Fruit fly (Drosophila melanogaster) whole organism, embryonic: ENCODE data around the gene RabX4.

Source experiments
- Bgb ChIP-seq: fragments of 200-800 bp; sonication (Bioruptor generic); IDR thresholded peaks from 2 replicates; pipeline ENCODE4 v1.3.6; 2022; ENCODE audit warnings: missing biosample characterization, missing genetic modification characterization; ENCODE audit not compliant: partially characterized antibody
- BtbVII ChIP-seq: fragments of 200-800 bp; sonication (Bioruptor generic); optimal IDR thresholded peaks from 3 replicates; lab custom pipeline; 2017; ENCODE audit warnings: missing biosample characterization, mild to moderate bottlenecking, missing genetic modification characterization
- CG10274 ChIP-seq: fragments of 200-800 bp; sonication (Bioruptor generic); optimal IDR thresholded peaks from 3 replicates; lab custom pipeline; 2017; ENCODE audit warnings: missing biosample characterization, mild to moderate bottlenecking, missing genetic modification characterization
- CG10431 ChIP-seq: fragments of 200-800 bp; sonication (Bioruptor generic); optimal IDR thresholded peaks from 3 replicates; lab custom pipeline; 2018; ENCODE audit warnings: missing biosample characterization, mild to moderate bottlenecking, missing genetic modification characterization
- CG11456 ChIP-seq: fragments of 200-800 bp; sonication (Bioruptor generic); IDR thresholded peaks from 3 replicates; pipeline ENCODE4 v1.3.6; 2022; ENCODE audit warnings: missing biosample characterization, missing genetic modification characterization
- CG14014 ChIP-seq: fragments of 200-800 bp; sonication (Bioruptor generic); IDR thresholded peaks from 2 replicates; pipeline ENCODE4 v1.3.6; 2022; ENCODE audit warnings: missing biosample characterization, missing genetic modification characterization
- CG15011 ChIP-seq: fragments of 200-800 bp; sonication (Bioruptor generic); optimal IDR thresholded peaks from 3 replicates; lab custom pipeline; 2018; ENCODE audit warnings: missing biosample characterization, mild to moderate bottlenecking, missing genetic modification characterization
- CG2129 ChIP-seq: fragments of 200-800 bp; sonication (Bioruptor generic); IDR thresholded peaks from 2 replicates; pipeline ENCODE4 v1.3.6; 2022; ENCODE audit warnings: missing biosample characterization, missing genetic modification characterization; ENCODE audit not compliant: partially characterized antibody
- CG2875 ChIP-seq: fragments of 200-800 bp; sonication (Bioruptor generic); optimal IDR thresholded peaks from 2 replicates; lab custom pipeline; 2017; ENCODE audit warnings: missing biosample characterization, mild to moderate bottlenecking, missing genetic modification characterization, missing genetic modification reagents
- CG3065 ChIP-seq: fragments of 200-800 bp; sonication (Bioruptor generic); optimal IDR thresholded peaks from 2 replicates; lab custom pipeline; 2016; ENCODE audit warnings: missing biosample characterization, missing genetic modification characterization
- CG32772 ChIP-seq: fragments of 200-800 bp; sonication (Bioruptor generic); IDR thresholded peaks from 2 replicates; pipeline ENCODE4 v1.3.6; 2022; ENCODE audit warnings: missing biosample characterization, missing genetic modification characterization
- CG3281 ChIP-seq: fragments of 200-800 bp; sonication (Bioruptor generic); optimal IDR thresholded peaks from 3 replicates; lab custom pipeline; 2017; ENCODE audit warnings: missing biosample characterization, mild to moderate bottlenecking, missing genetic modification characterization
- CG4707 ChIP-seq: fragments of 200-800 bp; sonication (Bioruptor generic); optimal IDR thresholded peaks from 2 replicates; lab custom pipeline; 2018; ENCODE audit warnings: missing biosample characterization, mild to moderate bottlenecking, missing genetic modification characterization, moderate library complexity
- CG5180 ChIP-seq: fragments of 200-800 bp; sonication (Bioruptor generic); optimal IDR thresholded peaks from 3 replicates; lab custom pipeline; 2017; ENCODE audit warnings: missing biosample characterization, missing genetic modification characterization, mild to moderate bottlenecking, moderate library complexity, missing genetic modification reagents
- CG6654 ChIP-seq: fragments of 200-800 bp; sonication (Bioruptor generic); optimal IDR thresholded peaks from 2 replicates; lab custom pipeline; 2017; ENCODE audit warnings: missing biosample characterization, mild to moderate bottlenecking, missing genetic modification characterization
- CG6791 ChIP-seq: fragments of 200-800 bp; sonication (Bioruptor generic); IDR thresholded peaks from 3 replicates; pipeline ENCODE4 v1.3.6; 2022; ENCODE audit warnings: missing biosample characterization, missing genetic modification characterization; ENCODE audit not compliant: partially characterized antibody
- CG6854 ChIP-seq: fragments of 200-800 bp; sonication (Bioruptor generic); optimal IDR thresholded peaks from 3 replicates; lab custom pipeline; 2017; ENCODE audit warnings: missing biosample characterization, mild to moderate bottlenecking, missing genetic modification characterization
- CG7839 ChIP-seq: fragments of 200-800 bp; sonication (Bioruptor generic); optimal IDR thresholded peaks from 3 replicates; lab custom pipeline; 2018; ENCODE audit warnings: missing biosample characterization, mild to moderate bottlenecking, missing genetic modification characterization, moderate library complexity
- CG8765 ChIP-seq: fragments of 200-800 bp; sonication (Bioruptor generic); IDR thresholded peaks from 2 replicates; pipeline ENCODE4 v1.3.6; 2022; ENCODE audit warnings: missing biosample characterization, missing genetic modification characterization
- CHES-1-like ChIP-seq: fragments of 200-800 bp; sonication (Bioruptor generic); optimal IDR thresholded peaks from 2 replicates; lab custom pipeline; 2016; ENCODE audit warnings: missing biosample characterization, missing genetic modification characterization
- Gug ChIP-seq: fragments of 200-800 bp; sonication (Bioruptor generic); IDR thresholded peaks from 4 replicates; pipeline ENCODE4 v1.3.6; 2022; ENCODE audit warnings: missing biosample characterization, missing genetic modification characterization
- HmgD ChIP-seq: fragments of 200-800 bp; sonication (Bioruptor generic); optimal IDR thresholded peaks from 3 replicates; lab custom pipeline; 2016; ENCODE audit warnings: missing biosample characterization, missing genetic modification characterization
- Hr3 ChIP-seq: fragments of 200-800 bp; sonication (Bioruptor generic); optimal IDR thresholded peaks from 3 replicates; lab custom pipeline; 2016; ENCODE audit warnings: missing biosample characterization, missing genetic modification characterization
- Hr78 ChIP-seq, 2 experiments: fragments of 200-800 bp in 1 of 2; fragments of >200 bp in 1 of 2; sonication (Bioruptor generic) in 1 of 2; optimal IDR thresholded peaks; 2 replicates each; lab custom pipeline; 2017 to 2019; ENCODE audit warnings: missing biosample characterization in 2 of 2, missing genetic modification characterization in 2 of 2, mild to moderate bottlenecking in 1 of 2, moderate library complexity in 1 of 2
- Spps ChIP-seq: fragments of 200-800 bp; sonication (Bioruptor generic); optimal IDR thresholded peaks from 2 replicates; lab custom pipeline; 2018; ENCODE audit warnings: missing biosample characterization, mild to moderate bottlenecking, missing genetic modification characterization
- abd-A ChIP-seq: fragments of 200-800 bp; sonication (Bioruptor generic); optimal IDR thresholded peaks from 3 replicates; lab custom pipeline; 2019; ENCODE audit warnings: missing biosample characterization, mild to moderate bottlenecking, missing genetic modification characterization, moderate library complexity
- ac ChIP-seq: fragments of 200-800 bp; sonication (Bioruptor generic); optimal IDR thresholded peaks from 3 replicates; lab custom pipeline; 2017; ENCODE audit warnings: missing biosample characterization, mild to moderate bottlenecking, missing genetic modification characterization
- ash1 ChIP-seq: fragments of 200-800 bp; sonication (Bioruptor generic); optimal IDR thresholded peaks from 2 replicates; lab custom pipeline; 2018; ENCODE audit warnings: missing biosample characterization, mild to moderate bottlenecking, missing genetic modification characterization
- bab2 ChIP-seq: fragments of 200-800 bp; sonication (Bioruptor generic); optimal IDR thresholded peaks from 2 replicates; lab custom pipeline; 2016; ENCODE audit warnings: missing biosample characterization, missing genetic modification characterization
- caup ChIP-seq: fragments of 200-800 bp; sonication (Bioruptor generic); optimal IDR thresholded peaks from 3 replicates; lab custom pipeline; 2017; ENCODE audit warnings: missing biosample characterization, mild to moderate bottlenecking, missing genetic modification characterization, moderate library complexity; ENCODE audit not compliant: severe bottlenecking
- dimm ChIP-seq: fragments of 200-800 bp; sonication (Bioruptor generic); IDR thresholded peaks from 2 replicates; pipeline ENCODE4 v1.3.6; 2022; ENCODE audit warnings: missing biosample characterization, missing genetic modification characterization
- disco-r ChIP-seq: fragments of 200-800 bp; sonication (Bioruptor generic); optimal IDR thresholded peaks from 2 replicates; lab custom pipeline; 2016; ENCODE audit warnings: missing biosample characterization, missing genetic modification characterization
- en ChIP-seq: fragments of 200-800 bp; sonication (Bioruptor generic); optimal IDR thresholded peaks from 2 replicates; lab custom pipeline; 2016; ENCODE audit warnings: missing biosample characterization, missing genetic modification characterization
- esg ChIP-seq: fragments of 200-800 bp; sonication (Bioruptor generic); conservative IDR thresholded peaks from 2 replicates; pipeline ENCODE4 v1.3.6; 2022; ENCODE audit warnings: missing biosample characterization, missing genetic modification characterization
- gce ChIP-seq: fragments of 200-800 bp; sonication (Bioruptor generic); IDR thresholded peaks from 3 replicates; pipeline ENCODE4 v1.3.6; 2022; ENCODE audit warnings: missing biosample characterization, missing genetic modification characterization
- grn ChIP-seq: fragments of 200-800 bp; sonication (Bioruptor generic); optimal IDR thresholded peaks from 3 replicates; lab custom pipeline; 2017; ENCODE audit warnings: missing biosample characterization, missing genetic modification characterization
- lilli ChIP-seq: fragments of 200-800 bp; sonication (Bioruptor generic); optimal IDR thresholded peaks from 3 replicates; lab custom pipeline; 2016; ENCODE audit warnings: missing biosample characterization, missing genetic modification characterization
- luna ChIP-seq: fragments of 200-800 bp; sonication (Bioruptor generic); optimal IDR thresholded peaks from 2 replicates; lab custom pipeline; 2016; ENCODE audit warnings: missing biosample characterization, missing genetic modification characterization
- p53 ChIP-seq: fragments of 200-800 bp; sonication (Bioruptor generic); optimal IDR thresholded peaks from 2 replicates; lab custom pipeline; 2016; ENCODE audit warnings: missing biosample characterization, missing genetic modification characterization
- peb ChIP-seq: fragments of 200-800 bp; sonication (Bioruptor generic); IDR thresholded peaks from 2 replicates; pipeline ENCODE4 v1.3.6; 2022; ENCODE audit warnings: missing biosample characterization, missing genetic modification characterization
- pzg ChIP-seq: fragments of 200-800 bp; sonication (Bioruptor generic); optimal IDR thresholded peaks from 3 replicates; lab custom pipeline; 2018; ENCODE audit warnings: missing biosample characterization, mild to moderate bottlenecking, missing genetic modification characterization, moderate library complexity
- ranshi ChIP-seq: fragments of 200-800 bp; sonication (Bioruptor generic); IDR thresholded peaks from 2 replicates; pipeline ENCODE4 v1.3.6; 2022; ENCODE audit warnings: missing biosample characterization, missing genetic modification characterization
- repo ChIP-seq: fragments of 200-800 bp; sonication (Bioruptor generic); optimal IDR thresholded peaks from 2 replicates; lab custom pipeline; 2016; ENCODE audit warnings: missing biosample characterization, missing genetic modification characterization
- ro ChIP-seq: fragments of 200-800 bp; sonication (Bioruptor generic); IDR thresholded peaks from 2 replicates; pipeline ENCODE4 v1.3.6; 2022; ENCODE audit warnings: missing biosample characterization, missing genetic modification characterization
- run ChIP-seq: fragments of 200-800 bp; sonication (Bioruptor generic); optimal IDR thresholded peaks from 3 replicates; lab custom pipeline; 2018; ENCODE audit warnings: missing biosample characterization, mild to moderate bottlenecking, missing genetic modification characterization
- sens ChIP-seq: fragments of 200-800 bp; sonication (Bioruptor generic); peaks from one replicate; lab custom pipeline; 2016; ENCODE audit warnings: missing biosample characterization, missing genetic modification characterization
- slp2 ChIP-seq: fragments of 200-800 bp; sonication (Bioruptor generic); optimal IDR thresholded peaks from 2 replicates; lab custom pipeline; 2016; ENCODE audit warnings: missing biosample characterization, missing genetic modification characterization
- tgo ChIP-seq: fragments of 200-800 bp; sonication (Bioruptor generic); IDR thresholded peaks from 3 replicates; pipeline ENCODE4 v1.3.6; 2022; ENCODE audit warnings: missing biosample characterization, missing genetic modification characterization
- tna ChIP-seq: fragments of 200-800 bp; sonication (Bioruptor generic); IDR thresholded peaks from 2 replicates; pipeline ENCODE4 v1.3.6; 2022; ENCODE audit warnings: missing biosample characterization, missing genetic modification characterization; ENCODE audit not compliant: partially characterized antibody

Gene RabX4

dm6 chr3R:24850420-24850819 lies 22.2 kb upstream of the RabX4 start, which contains the start of gene CG7006 (continued):
- peak; percentile 67 for TF ChIP-seq CG14014
- TF ChIP-seq tgo (GFP tag; lab: Robert Waterston, UW): no peak
- no peak for TF ChIP-seq Hr78 (GFP tag; optimal IDR thresholded peaks at IDR 0.05; lab: Kevin White, UChicago)
- TF ChIP-seq CG11456: peak; percentile 85
- TF ChIP-seq repo (GFP tag; lab: Kevin White, UChicago): peak; percentile 58
- peak; percentile 60 for TF ChIP-seq slp2 (GFP tag; lab: Kevin White, UChicago)
- TF ChIP-seq disco-r (GFP tag; lab: Kevin White, UChicago): peak; percentile 34
- TF ChIP-seq CG7839 (tag; lab: Kevin White, UChicago): no peak
- peak; percentile 76 for TF ChIP-seq HmgD (GFP tag; lab: Kevin White, UChicago)
- TF ChIP-seq CG6791 (GFP tag; lab: Robert Waterston, UW): peak; percentile 88
- no peak for TF ChIP-seq CG4707 (GFP tag; lab: Kevin White, UChicago)
- peak; percentile 62 for TF ChIP-seq Hr3 (GFP tag; lab: Kevin White, UChicago)
- no peak for TF ChIP-seq CG6654 (GFP tag; lab: Kevin White, UChicago)
- no peak for TF ChIP-seq esg (GFP tag; lab: Robert Waterston, UW)
- no peak for TF ChIP-seq BtbVII (GFP tag; lab: Kevin White, UChicago)
- no peak for TF ChIP-seq run (tag; lab: Kevin White, UChicago)
- 0 out of 2 replicates have a peak, but pooled peaks have one; percentile 16 for TF ChIP-seq CG2129 (GFP tag; lab: Robert Waterston, UW)
- TF ChIP-seq pzg (GFP tag; lab: Kevin White, UChicago): peak; percentile 94
- no peak for TF ChIP-seq CG10431 (GFP tag; lab: Kevin White, UChicago)
- peak; percentile 80 for TF ChIP-seq bab2 (GFP tag; lab: Kevin White, UChicago)
- TF ChIP-seq CG2875 (GFP tag; lab: Kevin White, UChicago): no peak
- no peak for TF ChIP-seq CG3281
- peak; percentile 11; the same call in 1 of the 2 replicates for TF ChIP-seq peb (GFP tag; lab: Robert Waterston, UW)
- peak; percentile 50; the same call in 1 of the 2 replicates for TF ChIP-seq CG32772 (GFP tag; lab: Robert Waterston, UW)
- peak; percentile 80 for TF ChIP-seq caup (GFP tag; lab: Kevin White, UChicago)
- no peak for TF ChIP-seq CG6854 (GFP tag; lab: Kevin White, UChicago)
- TF ChIP-seq CG5180: no peak
- TF ChIP-seq CHES-1-like (GFP tag; lab: Kevin White, UChicago): peak; percentile 75
- no peak; the same call in 1 of the 2 replicates for TF ChIP-seq ro (GFP tag; lab: Robert Waterston, UW)
- no peak for TF ChIP-seq CG10274 (GFP tag; lab: Kevin White, UChicago)
- no peak for TF ChIP-seq en
- TF ChIP-seq gce: no peak
- TF ChIP-seq dimm: no peak
- peak; percentile 16 for TF ChIP-seq luna (GFP tag; lab: Kevin White, UChicago)
- peak; percentile 44; the same call in 1 of the 2 replicates for TF ChIP-seq tna (GFP tag; lab: Robert Waterston, UW)
- TF ChIP-seq, all 482 proteins: peak for 267

dm6 chr3R:24845952-24846848 lies 18.0 kb upstream of the RabX4 start:
- peak; percentile 48 for TF ChIP-seq sens (GFP tag; lab: Kevin White, UChicago)
- TF ChIP-seq Bgb (GFP tag; lab: Robert Waterston, UW): no peak
- TF ChIP-seq CG3065 (GFP tag; lab: Kevin White, UChicago): no peak
- 0 out of 2 replicates have a peak, but pooled peaks have one; percentile 30 for TF ChIP-seq CG32772 (GFP tag; lab: Robert Waterston, UW)
- no peak for TF ChIP-seq ac
- TF ChIP-seq ash1 (GFP tag; lab: Kevin White, UChicago): no peak
- no peak for TF ChIP-seq Gug (GFP tag; lab: Robert Waterston, UW)
- TF ChIP-seq p53: no peak
- TF ChIP-seq ranshi (GFP tag; lab: Robert Waterston, UW): no peak
- no peak for TF ChIP-seq abd-A (tag; lab: Kevin White, UChicago)
- TF ChIP-seq grn (GFP tag; lab: Kevin White, UChicago): peak; percentile 61
- TF ChIP-seq lilli (GFP tag; lab: Kevin White, UChicago): no peak
- TF ChIP-seq Spps: no peak
- TF ChIP-seq CG8765 (GFP tag; lab: Robert Waterston, UW): no peak
- TF ChIP-seq CG15011 (GFP tag; lab: Kevin White, UChicago): no peak
